Fruit fly (Drosophila melanogaster): ENCODE data around the gene CG16815.

Gene CG16815

DNA sequence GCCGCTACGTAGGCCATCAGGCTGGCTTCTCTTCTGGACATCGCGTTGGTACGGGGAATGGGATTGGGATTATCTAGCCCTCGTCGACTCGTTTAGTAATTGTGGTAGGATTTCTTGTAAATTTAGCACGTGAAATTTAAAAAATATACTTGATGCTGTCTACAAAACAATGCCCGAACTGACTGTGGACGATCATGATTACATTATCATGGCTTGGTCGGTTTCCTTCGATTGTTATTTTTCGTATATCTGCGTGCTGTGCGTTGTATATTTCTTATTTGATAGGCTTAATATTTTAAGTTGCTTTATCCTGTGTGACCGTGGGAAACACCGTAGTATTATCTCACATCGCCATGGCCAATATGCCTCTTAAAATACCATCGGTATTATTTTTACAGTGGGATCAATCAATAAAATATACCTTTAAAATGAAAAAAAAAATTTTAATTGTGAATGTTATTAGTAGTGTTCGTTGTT is 26.6 kb upstream of the CG16815 start, which contains the start of gene CG16972:
Gene CG16972, minus strand, starts transcription at position 336 of the 477 bp plus-strand sequence.
- TF ChIP-seq fu2 (GFP tag; optimal IDR thresholded peaks at IDR 0.05) (no peak), pan (optimal IDR thresholded peaks at IDR 0.05) (no peak), pan (GFP tag; optimal IDR thresholded peaks at IDR 0.05 in 1 of 2, IDR thresholded peaks at IDR 0.05 in 1 of 2) (peak in 1 of 2 experiments; percentile 53), TFAM (GFP tag; optimal IDR thresholded peaks at IDR 0.05) (no peak), zen (tag; optimal IDR thresholded peaks at IDR 0.05) (no peak), CG4617 (GFP tag; optimal IDR thresholded peaks at IDR 0.05; ENCODE audit: borderline replicate concordance) (peak; percentile 71), Drgx (GFP tag; IDR thresholded peaks at IDR 0.05) (no peak), corto (GFP tag; optimal IDR thresholded peaks at IDR 0.05) (no peak), CG16863 (GFP tag; optimal IDR thresholded peaks at IDR 0.05) (no peak), ro (GFP tag; IDR thresholded peaks at IDR 0.05) (no peak), Rfx (GFP tag; IDR thresholded peaks at IDR 0.05) (no peak), Side (GFP tag; optimal IDR thresholded peaks at IDR 0.05) (no peak), CG13287 (GFP tag; IDR thresholded peaks at IDR 0.05; ENCODE audit: partially characterized antibody) (no peak), E2f2 (GFP tag; IDR thresholded peaks at IDR 0.05) (no peak), CG12391 (tag; optimal IDR thresholded peaks at IDR 0.05) (no peak), CG32767 (GFP tag; IDR thresholded peaks at IDR 0.05) (no peak), CG6854 (GFP tag; optimal IDR thresholded peaks at IDR 0.05) (no peak), CG9437 (GFP tag; optimal IDR thresholded peaks at IDR 0.05) (peak; percentile 29), dimm (GFP tag; IDR thresholded peaks at IDR 0.05) (no peak), CG7271 (tag; optimal IDR thresholded peaks at IDR 0.05) (no peak), CG12299 (tag; optimal IDR thresholded peaks at IDR 0.05) (peak; percentile 40), phol (tag; optimal IDR thresholded peaks at IDR 0.05) (no peak), zfh1 (GFP tag; IDR thresholded peaks at IDR 0.05) (no peak), CG4707 (GFP tag; optimal IDR thresholded peaks at IDR 0.05) (peak; percentile 89), mld (GFP tag; IDR thresholded peaks at IDR 0.05; ENCODE audit: partially characterized antibody) (0 out of 3 replicates have a peak, but pooled peaks have one; percentile 29), amos (GFP tag; IDR thresholded peaks at IDR 0.05; ENCODE audit: partially characterized antibody) (0 out of 2 replicates have a peak, but pooled peaks have one; percentile 9), CG8290 (GFP tag; optimal IDR thresholded peaks at IDR 0.05) (no peak), CG8290 (tag; optimal IDR thresholded peaks at IDR 0.05) (no peak), BtbVII (GFP tag; optimal IDR thresholded peaks at IDR 0.05) (no peak), Stat92E (GFP tag; optimal IDR thresholded peaks at IDR 0.05) (no peak), bigmax (GFP tag; optimal IDR thresholded peaks at IDR 0.05) (no peak), ttk (GFP tag; IDR thresholded peaks at IDR 0.05) (no peak), CG4730 (GFP tag; IDR thresholded peaks at IDR 0.05) (no peak), lilli (GFP tag; optimal IDR thresholded peaks at IDR 0.05) (no peak), stwl (tag; optimal IDR thresholded peaks at IDR 0.05) (no peak), CG3995 (GFP tag; optimal IDR thresholded peaks at IDR 0.05) (no peak), NfI (GFP tag; optimal IDR thresholded peaks at IDR 0.05) (no peak), Ets65A (GFP tag) (no peak), CG17829 (tag; optimal IDR thresholded peaks at IDR 0.05) (no peak), CG1602 (GFP tag; optimal IDR thresholded peaks at IDR 0.05) (no peak), sd (tag; optimal IDR thresholded peaks at IDR 0.05) (no peak), NK7.1 (GFP tag; optimal IDR thresholded peaks at IDR 0.05) (no peak), ara (GFP tag; IDR thresholded peaks at IDR 0.05) (0 out of 2 replicates have a peak, but pooled peaks have one; percentile 1), CG4404 (GFP tag; IDR thresholded peaks at IDR 0.05) (no peak), Sry-β (GFP tag; optimal IDR thresholded peaks at IDR 0.05) (no peak), run (tag; optimal IDR thresholded peaks at IDR 0.05) (no peak), MESR4 (GFP tag; optimal IDR thresholded peaks at IDR 0.05) (peak; percentile 64), CG7928 (GFP tag; optimal IDR thresholded peaks at IDR 0.05) (no peak), trem (tag; optimal IDR thresholded peaks at IDR 0.05) (peak; percentile 43), Elba2 (GFP tag; optimal IDR thresholded peaks at IDR 0.05) (peak; percentile 30), B-H2 (GFP tag; optimal IDR thresholded peaks at IDR 0.05) (no peak)

All from whole organism, embryonic.